Fruit fly (Drosophila melanogaster) whole organism: ENCODE results near the gene CG16824.
A peak's percentile ranks its signal among the peaks of the same experiment; 100 is the strongest.

Source experiments
- CG8478 ChIP-seq: fragments of >200 bp; optimal IDR thresholded peaks from 2 replicates; lab custom pipeline; 2018; ENCODE audit warnings: inconsistent platforms
- Dll ChIP-seq: fragments of >200 bp; optimal IDR thresholded peaks from 2 replicates; lab custom pipeline; 2017
- EcR ChIP-seq, 2 experiments: fragments of >200 bp; optimal IDR thresholded peaks; 2 replicates each; lab custom pipeline; 2017; ENCODE audit warnings: missing biosample characterization in 2 of 2, missing genetic modification characterization in 2 of 2, missing genetic modification reagents in 2 of 2
- pan ChIP-seq: fragments of >200 bp; optimal IDR thresholded peaks from 2 replicates; lab custom pipeline; 2017
- psq ChIP-seq: fragments of >200 bp; optimal IDR thresholded peaks from 2 replicates; lab custom pipeline; 2017
- usp ChIP-seq: fragments of >200 bp; optimal IDR thresholded peaks from 2 replicates; lab custom pipeline; 2017; ENCODE audit warnings: missing biosample characterization, missing genetic modification characterization, mixed read lengths

CG16824 gene

DNA sequence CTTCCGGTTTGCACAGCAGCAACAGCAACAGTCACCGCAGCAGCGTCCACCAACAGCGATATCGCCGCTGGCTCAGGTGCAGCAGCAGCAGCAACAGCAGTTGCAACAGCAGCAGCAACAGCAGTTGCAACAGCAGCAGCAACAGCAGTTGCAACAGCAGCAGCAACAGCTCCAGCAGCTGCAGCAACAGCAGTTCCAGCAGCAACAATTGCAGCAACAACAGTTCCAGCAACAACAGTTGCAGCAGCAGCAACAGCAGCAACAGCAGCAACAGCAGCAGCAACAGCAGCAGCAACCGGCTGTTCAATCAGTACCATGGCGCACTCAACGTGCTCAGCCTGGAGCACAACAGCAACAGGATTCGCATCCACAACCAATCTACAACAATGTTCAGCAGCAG, 20.3 kb upstream of the CG16824 start:
- TF ChIP-seq Dll (lab: Kevin White, UChicago): no peak
- TF ChIP-seq CG8478: no peak
- TF ChIP-seq EcR (GFP tag; optimal IDR thresholded peaks at IDR 0.05; lab: Kevin White, UChicago): no peak
- TF ChIP-seq pan (lab: Kevin White, UChicago): no peak
- no peak for TF ChIP-seq usp
- TF ChIP-seq psq: no peak

DNA sequence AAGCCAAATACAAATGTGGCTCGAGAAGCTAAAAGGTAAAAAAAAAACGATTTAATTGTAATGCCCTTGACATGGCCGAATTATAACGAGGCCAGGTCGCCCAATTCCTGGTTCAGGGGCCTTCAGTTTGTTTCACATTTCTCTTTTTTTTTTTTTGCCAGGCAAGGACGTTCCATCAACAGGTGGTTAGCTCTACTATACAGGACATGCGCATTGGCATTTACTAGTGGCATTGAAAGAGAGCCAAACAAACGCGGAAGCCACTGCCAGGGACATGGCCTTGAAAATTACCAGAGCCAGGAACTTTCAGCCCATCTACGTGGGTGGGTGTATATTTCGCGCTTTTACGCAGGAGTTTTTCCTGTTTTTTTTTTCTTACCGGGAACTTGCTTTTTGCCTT, 7.0 kb upstream of the CG16824 start:
- TF ChIP-seq usp: no peak
- TF ChIP-seq EcR (GFP tag; optimal IDR thresholded peaks at IDR 0.05; lab: Kevin White, UChicago): no peak
- TF ChIP-seq Dll (lab: Kevin White, UChicago): no peak
- TF ChIP-seq CG8478: no peak
- TF ChIP-seq psq: no peak
- no peak for TF ChIP-seq pan (lab: Kevin White, UChicago)

DNA sequence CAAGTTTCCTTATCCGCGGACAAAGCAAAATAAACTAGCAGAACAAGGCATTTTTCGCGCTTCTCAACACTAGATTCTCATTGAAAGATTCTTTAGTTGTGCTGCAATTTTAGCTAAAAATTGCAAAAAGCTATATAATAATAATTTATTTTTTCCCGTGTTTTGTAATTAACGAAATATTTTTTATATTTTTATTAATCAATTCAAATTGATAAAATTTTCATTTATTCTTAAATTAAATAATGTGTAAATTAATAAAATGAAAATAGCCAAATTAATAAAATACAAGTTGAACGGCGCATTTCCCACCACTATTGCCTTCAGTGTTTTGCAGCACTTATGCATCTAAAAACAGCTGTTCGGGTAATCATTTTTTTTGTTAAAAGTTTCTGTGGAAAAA, 6.4 kb upstream of the CG16824 start, which contains the start of the genes Drep4 and Uvrag:
Gene Drep4, minus strand, starts transcription at position 7 of the 400 bp plus-strand sequence.
Gene Uvrag, plus strand, starts transcription at position 322 of the 400 bp plus-strand sequence.
- no peak for TF ChIP-seq Dll (lab: Kevin White, UChicago)
- TF ChIP-seq pan (lab: Kevin White, UChicago): no peak

DNA sequence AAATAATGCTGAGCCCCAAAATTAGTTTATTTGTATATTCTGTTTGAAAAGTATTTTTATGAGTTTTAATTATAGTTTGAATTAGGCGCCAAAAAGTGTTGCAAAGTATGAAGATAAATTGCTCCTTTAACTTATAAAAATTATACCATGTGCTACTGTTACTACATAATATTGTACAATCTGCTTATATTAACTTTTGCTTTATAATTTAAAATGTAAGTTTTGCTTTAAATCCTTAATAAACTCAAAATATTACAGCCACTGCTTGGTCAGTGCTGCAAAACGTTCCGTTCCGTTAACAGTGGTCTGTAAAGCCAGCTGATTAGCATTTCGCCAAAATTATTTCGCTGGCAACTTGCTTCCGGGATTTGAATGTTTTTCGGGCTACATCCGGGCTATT, 3.1 kb upstream of the CG16824 start, which contains the start of gene CG31729:
Gene CG31729, plus strand, starts transcription at position 309 of the 400 bp plus-strand sequence.
- TF ChIP-seq psq: no peak
- no peak for TF ChIP-seq CG8478
- TF ChIP-seq pan (lab: Kevin White, UChicago): no peak
- no peak for TF ChIP-seq EcR (GFP tag; optimal IDR thresholded peaks at IDR 0.05; lab: Kevin White, UChicago)
- no peak for TF ChIP-seq Dll (lab: Kevin White, UChicago)
- no peak for TF ChIP-seq usp

DNA sequence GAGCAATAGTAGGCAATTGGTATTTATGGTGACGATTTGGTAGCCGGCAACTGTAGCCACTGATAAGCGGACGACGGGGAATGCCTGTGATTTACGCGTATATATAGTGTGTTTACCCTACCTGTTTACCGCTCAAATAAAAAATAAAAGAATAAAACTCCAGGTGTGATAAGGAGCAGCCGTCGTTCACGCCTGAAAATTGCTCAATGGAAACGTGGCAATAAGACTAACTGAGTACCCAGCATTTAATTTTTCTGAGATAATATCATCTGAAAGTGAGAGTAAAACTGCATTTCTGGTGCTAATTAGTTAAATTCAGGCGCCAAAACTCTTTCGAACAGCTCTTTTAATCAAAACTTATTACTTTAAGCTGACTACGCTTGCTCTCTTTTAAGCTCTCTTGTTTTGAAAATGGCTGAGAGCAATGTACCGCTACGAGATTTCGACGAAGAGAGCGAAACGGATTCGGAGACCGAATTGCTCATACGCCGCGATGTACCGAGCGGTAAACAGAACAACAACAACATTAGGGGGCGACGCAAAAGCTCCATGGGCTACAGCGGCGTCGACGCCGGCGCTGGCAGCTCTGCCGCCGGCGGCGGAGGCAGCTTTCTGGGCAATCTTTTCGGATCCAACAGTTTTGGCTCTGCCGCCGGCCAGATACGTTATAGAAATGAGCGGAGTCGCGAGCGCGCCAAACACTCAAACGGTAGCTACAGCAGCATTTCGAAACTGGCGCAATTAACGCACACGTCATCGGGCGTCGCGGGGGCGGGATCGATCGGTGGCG, 2.3 kb upstream of the CG16824 start:
- TF ChIP-seq Dll (lab: Kevin White, UChicago): peak; percentile 57
- no peak for TF ChIP-seq CG8478

DNA sequence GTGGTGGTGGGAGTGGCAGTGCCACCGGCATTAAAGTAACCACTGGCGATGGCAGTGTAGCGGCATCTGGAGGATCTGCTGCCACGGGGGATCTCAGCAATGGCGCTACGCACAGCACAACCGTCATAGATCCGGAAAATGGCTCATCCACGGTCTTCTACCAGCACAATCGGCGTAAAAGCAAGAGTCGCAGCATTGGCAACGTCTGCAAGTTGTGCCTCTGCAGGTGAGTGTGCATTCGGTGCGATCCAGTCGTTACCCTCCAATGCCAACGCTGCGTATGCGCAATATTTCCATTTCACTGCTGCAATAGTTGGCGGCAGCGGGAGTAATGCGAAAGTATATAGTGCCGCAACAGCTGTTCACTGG, 1.8 kb upstream of the CG16824 start:
- TF ChIP-seq EcR (GFP tag; optimal IDR thresholded peaks at IDR 0.05; lab: Kevin White, UChicago): no peak
- TF ChIP-seq psq: no peak
- TF ChIP-seq Dll (lab: Kevin White, UChicago): no peak
- no peak for TF ChIP-seq pan (lab: Kevin White, UChicago)
- no peak for TF ChIP-seq usp
- TF ChIP-seq CG8478: no peak

DNA sequence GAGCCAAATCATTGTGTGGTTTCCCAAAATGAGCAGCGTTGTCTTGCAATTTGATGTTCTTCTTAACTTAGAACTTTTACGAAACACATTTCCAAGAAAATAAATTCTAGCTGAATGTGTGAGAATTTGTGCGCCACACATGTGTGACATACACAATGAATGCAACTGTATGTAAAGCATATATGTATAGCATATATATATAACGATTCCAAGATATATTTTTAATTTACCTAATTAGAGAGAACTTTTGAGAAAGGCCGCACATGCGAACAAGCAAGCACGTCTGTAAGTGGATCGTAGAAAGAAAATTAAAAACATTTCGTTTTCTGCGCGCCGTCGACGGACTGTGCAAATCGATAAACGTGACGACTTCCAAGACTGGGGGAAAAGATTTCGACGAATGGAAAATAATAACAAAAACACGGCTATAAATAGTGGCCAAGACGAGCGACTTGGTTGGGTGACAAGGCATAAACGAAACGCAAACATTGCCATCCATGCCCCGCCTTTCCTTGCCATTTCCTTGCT, 785 bp upstream of the CG16824 start:
- TF ChIP-seq CG8478 (no peak), EcR (GFP tag; optimal IDR thresholded peaks at IDR 0.05; lab: Kevin White, UChicago) (no peak), psq (no peak), pan (lab: Kevin White, UChicago) (no peak), Dll (lab: Kevin White, UChicago) (no peak), usp (no peak)

DNA sequence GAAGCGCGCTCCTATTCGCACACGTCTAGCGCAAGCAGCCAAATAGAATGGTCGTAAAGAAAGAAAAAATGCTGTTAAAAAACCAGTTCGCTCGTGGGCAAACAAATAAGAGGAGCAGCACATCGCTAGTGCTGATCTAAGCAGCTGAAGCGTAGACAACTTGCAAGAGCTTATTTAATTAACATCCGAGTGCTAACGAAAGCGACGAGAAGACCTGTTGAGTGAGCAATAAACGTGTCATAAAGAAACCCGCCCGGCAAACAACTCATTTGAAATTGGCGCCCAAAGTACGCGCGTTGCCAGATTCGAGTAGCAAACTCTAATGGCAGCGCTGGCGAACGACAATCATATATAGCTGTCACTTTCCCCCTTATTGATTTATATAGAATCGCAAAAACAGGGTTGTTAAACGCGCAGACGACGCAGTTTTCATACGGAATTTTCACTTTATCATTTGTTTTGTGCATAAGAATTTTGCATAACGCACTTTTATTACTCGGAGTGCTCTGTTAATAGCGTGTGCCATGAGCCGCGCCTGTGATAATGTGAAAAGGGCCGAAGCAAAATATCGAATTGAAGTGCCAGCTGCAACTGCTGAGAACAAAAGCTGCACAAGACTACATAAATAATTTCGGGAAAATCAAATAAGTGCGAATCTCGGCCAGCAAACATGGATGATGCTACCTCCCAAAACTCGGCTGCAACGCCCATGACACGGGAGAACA, 3.3 kb downstream of the CG16824 start:
- TF ChIP-seq EcR (GFP tag; optimal IDR thresholded peaks at IDR 0.05; lab: Kevin White, UChicago) (no peak), pan (lab: Kevin White, UChicago) (no peak), psq (no peak), usp (no peak), Dll (lab: Kevin White, UChicago) (no peak), CG8478 (no peak)

DNA sequence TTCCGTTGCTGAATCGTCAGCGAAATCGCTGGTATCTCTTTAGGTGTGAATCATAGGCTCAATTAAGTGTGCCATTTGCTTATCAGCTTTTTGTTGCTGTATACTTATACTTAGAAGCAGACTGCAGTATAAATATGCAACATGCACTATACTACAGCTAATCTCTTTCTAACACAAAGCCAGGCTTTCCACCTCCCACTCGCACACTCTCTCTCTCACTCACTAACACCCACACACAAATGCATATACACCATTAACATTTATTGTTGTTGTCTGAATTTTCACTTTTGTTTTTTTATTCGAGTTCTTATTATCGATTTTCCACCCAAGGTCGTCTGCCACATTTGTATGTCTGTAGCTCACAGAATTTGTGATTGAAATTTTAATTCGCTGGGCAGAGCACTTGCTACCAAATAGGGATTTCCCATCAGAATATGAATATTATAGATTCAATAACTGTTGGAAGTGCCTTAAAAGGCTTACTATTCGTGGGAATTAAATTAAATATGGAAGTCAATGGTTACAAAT, 4.0 kb downstream of the CG16824 start:
- TF ChIP-seq CG8478 (no peak), EcR (GFP tag; optimal IDR thresholded peaks at IDR 0.05; lab: Kevin White, UChicago) (no peak), Dll (lab: Kevin White, UChicago) (no peak), psq (no peak), usp (no peak), pan (lab: Kevin White, UChicago) (no peak)

DNA sequence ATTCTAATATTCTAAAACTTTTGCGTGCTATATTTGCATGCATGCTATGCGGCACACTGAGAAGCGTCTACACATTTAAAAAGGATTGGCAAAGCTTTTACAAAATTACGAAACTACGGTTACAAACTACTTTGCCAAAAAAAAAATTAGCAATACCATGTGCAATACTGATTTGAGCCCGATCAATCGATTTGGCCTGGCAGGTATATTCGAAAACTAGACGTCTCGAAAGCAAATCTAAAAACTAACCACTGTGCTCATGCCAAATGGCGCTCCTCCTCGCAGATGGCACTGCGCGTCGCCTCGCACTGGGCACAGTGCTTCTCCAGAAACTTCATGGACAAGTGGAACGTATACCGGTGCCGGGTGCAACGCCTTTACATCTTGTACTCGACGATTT, 11.7 kb downstream of the CG16824 start, which contains the start of gene CG16825:
Gene CG16825, plus strand, starts transcription at position 301 of the 400 bp plus-strand sequence.
- no peak for TF ChIP-seq pan (lab: Kevin White, UChicago)
- no peak for TF ChIP-seq usp
- no peak for TF ChIP-seq CG8478
- no peak for TF ChIP-seq psq
- no peak for TF ChIP-seq Dll (lab: Kevin White, UChicago)

DNA sequence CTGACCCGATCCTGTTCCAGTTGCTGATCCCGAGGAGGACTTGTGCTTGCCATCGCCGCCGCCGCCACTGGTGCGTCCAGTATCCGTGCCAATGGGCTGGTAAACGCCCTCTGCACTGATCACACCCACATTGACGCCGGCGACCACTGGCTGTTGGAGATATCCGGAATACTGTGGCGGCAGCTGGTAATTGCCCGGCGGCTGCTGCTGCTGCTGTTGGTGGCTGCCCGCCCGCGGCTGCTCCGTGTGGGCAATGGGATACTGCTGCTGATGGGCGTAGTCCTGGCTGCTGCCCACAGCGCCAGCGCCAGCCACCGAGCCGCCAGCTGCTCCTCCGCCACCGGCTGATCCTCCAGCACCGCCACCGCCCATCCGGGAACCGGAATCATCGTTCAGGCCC, 12.2 kb downstream of the CG16824 start:
- no peak for TF ChIP-seq psq
- no peak for TF ChIP-seq pan (lab: Kevin White, UChicago)
- no peak for TF ChIP-seq usp
- TF ChIP-seq EcR (GFP tag; optimal IDR thresholded peaks at IDR 0.05; lab: Kevin White, UChicago): no peak
- no peak for TF ChIP-seq CG8478
- no peak for TF ChIP-seq Dll (lab: Kevin White, UChicago)

DNA sequence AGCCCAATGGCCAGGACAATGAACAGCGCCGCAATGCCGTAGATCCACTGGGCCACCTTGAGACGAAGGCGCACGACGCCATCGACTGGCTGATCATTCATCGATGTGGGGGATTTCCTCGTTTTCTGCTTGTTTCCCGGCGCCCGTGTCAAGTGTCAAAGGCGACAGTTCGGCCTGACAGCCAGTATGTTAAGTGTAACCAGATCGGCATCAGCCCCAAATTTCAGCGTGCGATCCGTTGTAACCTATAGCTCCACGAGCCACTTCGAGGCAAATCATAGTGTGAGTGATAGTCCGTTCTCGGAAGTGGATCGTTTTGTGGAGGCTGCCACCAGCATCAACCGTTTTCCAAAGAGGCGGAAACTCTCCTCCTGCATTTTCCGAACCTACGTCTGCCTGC, 13.8 kb downstream of the CG16824 start, which contains the start of gene CG43779:
Gene CG43779, minus strand, starts transcription at position 101 of the 400 bp plus-strand sequence.
- TF ChIP-seq EcR (GFP tag; optimal IDR thresholded peaks at IDR 0.05; lab: Kevin White, UChicago) (no peak), CG8478 (no peak), usp (no peak), psq (no peak)
